Worm (Caenorhabditis elegans): ENCODE measurements around the gene F46B3.7.

DNA sequence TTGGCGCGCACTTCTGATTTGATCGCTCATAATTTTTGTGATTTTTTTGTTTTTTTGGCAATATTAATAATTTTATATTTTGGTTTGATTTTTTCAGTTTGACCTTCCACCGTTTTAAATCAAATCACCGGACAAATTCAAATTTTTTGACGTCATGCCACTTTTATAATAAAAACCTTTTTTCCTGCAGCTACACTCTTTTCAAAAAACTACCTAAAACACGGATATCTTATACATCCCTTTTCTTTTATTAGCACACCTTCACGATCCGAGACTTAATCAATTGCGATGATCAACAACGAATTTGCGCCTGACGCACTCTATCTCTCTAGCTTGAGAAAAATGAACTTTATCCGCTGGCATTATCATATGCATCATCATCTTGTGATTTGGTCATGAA lies 9.0 kb downstream of the F46B3.7 start, which contains the start of gene grd-2:
- TF ChIP-seq mep-1 (tag; optimal IDR thresholded peaks at IDR 0.05) = no peak
- TF ChIP-seq nhr-76 (tag; optimal IDR thresholded peaks at IDR 0.05) = no peak
- TF ChIP-seq blmp-1 (tag; optimal IDR thresholded peaks at IDR 0.05) = no peak
- TF ChIP-seq irx-1 (tag; optimal IDR thresholded peaks at IDR 0.05) = no peak
- no peak for TF ChIP-seq fkh-4 (tag; optimal IDR thresholded peaks at IDR 0.05; ENCODE audit: borderline replicate concordance)
- no peak for TF ChIP-seq hlh-4 (tag; optimal IDR thresholded peaks at IDR 0.05)
- TF ChIP-seq nhr-19 (GFP tag; conservative IDR thresholded peaks at IDR 0.05) = no peak
- TF ChIP-seq egl-27 (tag; optimal IDR thresholded peaks at IDR 0.05) = no peak
- TF ChIP-seq skn-1 (tag; optimal IDR thresholded peaks at IDR 0.05) = no peak
- TF ChIP-seq fkh-10 (GFP tag; optimal IDR thresholded peaks at IDR 0.05) = no peak
- no peak for TF ChIP-seq lin-14 (GFP tag; optimal IDR thresholded peaks at IDR 0.05)
- no peak for TF ChIP-seq aha-1 (tag; optimal IDR thresholded peaks at IDR 0.05)
- no peak for TF ChIP-seq nhr-237 (tag; optimal IDR thresholded peaks at IDR 0.05)

Measured in whole organism, L1 larva.